Worm (Caenorhabditis elegans): ENCODE data around the gene bgnt-1.1.

- TF ChIP-seq eor-1 (tag; optimal IDR thresholded peaks at IDR 0.05) (no peak), pha-4 (tag; optimal IDR thresholded peaks at IDR 0.05) (peak; percentile 84), elt-2 (tag; optimal IDR thresholded peaks at IDR 0.05) (peak; percentile 94), skn-1 (tag; optimal IDR thresholded peaks at IDR 0.05) (no peak), lin-39 (tag; optimal IDR thresholded peaks at IDR 0.05) (no peak), R02D3.7 (tag; optimal IDR thresholded peaks at IDR 0.05) (no peak), ama-1 (optimal IDR thresholded peaks at IDR 0.05) (no peak), nhr-28 (tag; optimal IDR thresholded peaks at IDR 0.05) (no peak), nhr-23 (tag; optimal IDR thresholded peaks at IDR 0.05) (no peak), ceh-16 (tag; optimal IDR thresholded peaks at IDR 0.05) (no peak)
Observed at ce11 chrIV:10511432-10511831, 38.9 kb downstream of the bgnt-1.1 start.
